Worm (Caenorhabditis elegans) whole organism, L1 larva: ENCODE results near the gene sel-2.

ENCODE experiments used
- C16A3.4 ChIP-seq: fragments of 150-350 bp; optimal IDR thresholded peaks from 2 replicates; lab custom pipeline; 2014; ENCODE audit warnings: missing biosample characterization, missing genetic modification characterization
- Y116A8C.19 ChIP-seq: sonication (generic microtip); optimal IDR thresholded peaks from 2 replicates; lab custom pipeline; 2016; ENCODE audit warnings: missing compliant biosample characterization, missing genetic modification characterization, borderline replicate concordance
- ama-1 ChIP-seq: fragments of 150-350 bp; optimal IDR thresholded peaks from 2 replicates; lab custom pipeline; 2014
- ceh-63 ChIP-seq: fragments of 200-800 bp; sonication (Bioruptor generic); optimal IDR thresholded peaks from 2 replicates; lab custom pipeline; 2018; ENCODE audit warnings: mild to moderate bottlenecking, missing genetic modification characterization, missing compliant biosample characterization
- ceh-8 ChIP-seq: fragments of 200-800 bp; sonication (Bioruptor generic); optimal IDR thresholded peaks from 2 replicates; lab custom pipeline; 2018; ENCODE audit warnings: mild to moderate bottlenecking, missing genetic modification characterization, moderate library complexity, missing compliant biosample characterization
- ceh-88 ChIP-seq: fragments of 200-800 bp; sonication (Bioruptor generic); IDR thresholded peaks from 2 replicates; pipeline ENCODE4 v1.3.6; 2022; ENCODE audit warnings: missing genetic modification characterization, missing compliant biosample characterization
- efl-3 ChIP-seq: fragments of 200-800 bp; sonication (Bioruptor generic); optimal IDR thresholded peaks from 2 replicates; lab custom pipeline; 2018; ENCODE audit warnings: mild to moderate bottlenecking, missing genetic modification characterization, missing compliant biosample characterization
- egl-27 ChIP-seq, 2 experiments: fragments of 150-350 bp in 1 of 2; sonication (generic microtip); optimal IDR thresholded peaks; 3 replicates each; lab custom pipeline; 2017 to 2018; ENCODE audit warnings: missing biosample characterization in 2 of 2, missing genetic modification characterization in 2 of 2, missing genetic modification reagents in 2 of 2
- elt-2 ChIP-seq: sonication (generic microtip); optimal IDR thresholded peaks from 2 replicates; lab custom pipeline; 2016; ENCODE audit warnings: missing genetic modification characterization, mild to moderate bottlenecking, inconsistent platforms, missing compliant biosample characterization, missing genetic modification reagents
- ets-5 ChIP-seq: fragments of 200-800 bp; sonication (Bioruptor generic); IDR thresholded peaks from 2 replicates; pipeline ENCODE4 v1.3.6; 2022; ENCODE audit warnings: missing genetic modification characterization, missing compliant biosample characterization
- fkh-10 ChIP-seq: sonication (generic microtip); optimal IDR thresholded peaks from 2 replicates; lab custom pipeline; 2017; ENCODE audit warnings: missing biosample characterization, missing genetic modification reagents, missing genetic modification characterization
- fkh-4 ChIP-seq: sonication (generic microtip); optimal IDR thresholded peaks from 2 replicates; lab custom pipeline; 2016; ENCODE audit warnings: missing compliant biosample characterization, missing genetic modification characterization, borderline replicate concordance
- hlh-17 ChIP-seq: fragments of 200-800 bp; sonication (Bioruptor generic); optimal IDR thresholded peaks from 2 replicates; lab custom pipeline; 2018; ENCODE audit warnings: missing genetic modification characterization, mild to moderate bottlenecking, missing compliant biosample characterization, moderate library complexity, borderline replicate concordance
- hlh-4 ChIP-seq: sonication (generic microtip); optimal IDR thresholded peaks from 2 replicates; lab custom pipeline; 2016; ENCODE audit warnings: mild to moderate bottlenecking, missing genetic modification characterization, missing compliant biosample characterization
- hpl-2 ChIP-seq: fragments of 150-350 bp; optimal IDR thresholded peaks from 2 replicates; lab custom pipeline; 2014; ENCODE audit warnings: missing biosample characterization, missing genetic modification reagents, missing genetic modification characterization
- irx-1 ChIP-seq: sonication (generic microtip); optimal IDR thresholded peaks from 2 replicates; lab custom pipeline; 2016; ENCODE audit warnings: missing genetic modification characterization, missing compliant biosample characterization
- lin-14 ChIP-seq: fragments of 200-800 bp; sonication (Bioruptor generic); optimal IDR thresholded peaks from 2 replicates; lab custom pipeline; 2018; ENCODE audit warnings: mild to moderate bottlenecking, missing genetic modification characterization, moderate library complexity, missing compliant biosample characterization
- mab-9 ChIP-seq: fragments of 200-800 bp; sonication (Bioruptor generic); IDR thresholded peaks from 2 replicates; pipeline ENCODE4 v1.3.6; 2022; ENCODE audit warnings: missing genetic modification reagents, missing genetic modification characterization, missing compliant biosample characterization
- mdl-1 ChIP-seq, 2 experiments: fragments of 150-350 bp; optimal IDR thresholded peaks; 2 replicates each; lab custom pipeline; 2014 to 2017; ENCODE audit warnings: missing biosample characterization in 2 of 2, missing genetic modification characterization in 2 of 2, inconsistent platforms in 1 of 2
- mep-1 ChIP-seq: fragments of 150-350 bp; optimal IDR thresholded peaks from 2 replicates; lab custom pipeline; 2014; ENCODE audit warnings: missing biosample characterization, missing genetic modification characterization
- nhr-19 ChIP-seq: fragments of 200-800 bp; sonication (Bioruptor generic); conservative IDR thresholded peaks from 2 replicates; pipeline ENCODE4 v1.3.6; 2022; ENCODE audit warnings: missing genetic modification characterization, missing compliant biosample characterization
- nhr-237 ChIP-seq: fragments of 150-350 bp; optimal IDR thresholded peaks from 2 replicates; lab custom pipeline; 2014; ENCODE audit warnings: missing biosample characterization, missing genetic modification characterization
- nhr-85 ChIP-seq: sonication (generic microtip); peaks from one replicate; lab custom pipeline; 2016; ENCODE audit warnings: missing genetic modification characterization, inconsistent platforms, missing compliant biosample characterization
- snu-23 ChIP-seq: sonication (generic microtip); optimal IDR thresholded peaks from 2 replicates; lab custom pipeline; 2016; ENCODE audit warnings: missing genetic modification characterization, missing compliant biosample characterization
- tbx-2 ChIP-seq: sonication (generic microtip); optimal IDR thresholded peaks from 2 replicates; lab custom pipeline; 2016; ENCODE audit warnings: missing genetic modification characterization, missing compliant biosample characterization
- tlp-1 ChIP-seq: fragments of 150-350 bp; optimal IDR thresholded peaks from 2 replicates; lab custom pipeline; 2014; ENCODE audit warnings: missing biosample characterization, missing genetic modification characterization
- unc-98 ChIP-seq: fragments of 200-800 bp; sonication (Bioruptor generic); IDR thresholded peaks from 2 replicates; pipeline ENCODE4 v1.3.6; 2022; ENCODE audit warnings: missing genetic modification characterization, missing compliant biosample characterization
- vab-15 ChIP-seq: sonication (generic microtip); optimal IDR thresholded peaks from 2 replicates; lab custom pipeline; 2017; ENCODE audit warnings: missing genotype, mild to moderate bottlenecking, missing genetic modification characterization, missing compliant biosample characterization
- xbp-1 ChIP-seq: sonication (generic microtip); optimal IDR thresholded peaks from 2 replicates; lab custom pipeline; 2016; ENCODE audit warnings: missing genetic modification characterization, missing compliant biosample characterization
- zag-1 ChIP-seq: fragments of 150-350 bp; optimal IDR thresholded peaks from 2 replicates; lab custom pipeline; 2014; ENCODE audit warnings: missing biosample characterization, missing genetic modification characterization

Gene sel-2

DNA sequence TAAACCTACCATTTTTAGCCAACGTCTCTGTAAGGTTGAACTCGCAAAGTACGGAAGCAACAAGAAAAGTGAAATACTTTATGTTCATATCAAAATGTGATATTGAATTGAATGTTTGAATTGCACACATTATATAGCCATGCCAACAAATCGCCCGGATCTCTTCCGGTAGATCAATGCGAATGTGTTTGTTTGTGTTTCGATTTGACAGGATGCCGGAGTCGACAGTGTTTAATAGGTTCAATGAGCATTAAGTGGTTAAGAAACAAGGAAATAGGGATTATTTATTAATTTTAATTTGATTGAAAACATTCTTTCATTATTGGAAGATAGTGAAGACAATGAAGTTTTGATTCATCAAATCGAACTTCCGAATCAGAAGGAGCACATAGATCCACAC is 34.1 kb upstream of the sel-2 start, which contains the start of gene pqn-29:
TSS of gene pqn-29 (minus strand) at position 101 of the 400 bp plus-strand sequence.
- TF ChIP-seq Y116A8C.19 (tag; lab: Kevin White, UChicago) (no peak), ama-1 (lab: Kevin White, UChicago) (no peak), unc-98 (GFP tag; lab: Robert Waterston, UW) (no peak), tbx-2 (no peak), ceh-88 (no peak), mep-1 (tag; lab: Kevin White, UChicago) (no peak), efl-3 (GFP tag; lab: Kevin White, UChicago) (no peak), mdl-1 (tag; optimal IDR thresholded peaks at IDR 0.05; lab: Kevin White, UChicago) (no peak)

DNA sequence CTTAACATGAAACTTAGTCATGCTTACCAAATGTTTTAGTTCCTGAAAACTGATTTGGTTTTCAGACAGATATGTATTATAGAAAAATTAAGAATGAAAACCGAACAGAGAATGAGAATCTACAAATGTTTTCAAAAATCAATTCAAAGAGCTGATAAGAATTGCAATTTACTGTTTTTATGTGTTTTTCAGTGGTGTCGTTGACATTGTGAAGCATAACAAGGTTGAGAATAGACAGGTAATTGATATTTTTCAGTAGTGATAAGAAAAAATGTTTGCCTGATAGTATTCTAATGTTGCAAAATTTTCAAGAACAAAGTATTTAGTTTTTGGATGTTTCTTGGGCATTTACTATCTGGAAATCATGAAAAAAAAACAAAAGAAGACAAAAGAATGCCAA is 31.1 kb upstream of the sel-2 start, which contains the start of gene pfas-1:
TSS of gene pfas-1 (minus strand) at position 49 of the 400 bp plus-strand sequence.
- TF ChIP-seq tlp-1 (tag; lab: Kevin White, UChicago), result peak; percentile 41
- peak; percentile 21 for TF ChIP-seq elt-2
- TF ChIP-seq zag-1 (tag; lab: Kevin White, UChicago), result no peak

DNA sequence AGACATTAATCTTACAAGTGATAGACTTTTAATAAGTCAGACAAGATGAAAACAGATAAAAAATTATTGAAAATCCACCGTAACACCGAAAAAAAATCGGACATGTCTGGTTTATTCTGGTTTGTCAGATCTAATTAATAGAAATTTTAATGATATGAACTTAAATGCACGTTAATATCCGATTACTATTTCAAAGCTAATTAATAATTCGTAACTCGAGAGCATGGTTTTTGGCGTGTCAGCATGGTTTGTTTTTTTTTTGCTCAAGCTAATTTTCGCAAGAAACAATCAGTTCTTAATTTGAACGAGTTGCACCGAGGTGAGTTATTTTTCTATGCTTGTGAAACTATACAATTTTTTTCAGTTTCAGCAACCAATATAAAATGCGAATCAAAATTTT is 22.8 kb upstream of the sel-2 start, which contains the start of gene clec-153:
TSS of gene clec-153 (plus strand) at position 301 of the 400 bp plus-strand sequence.
- no peak for TF ChIP-seq hpl-2 (GFP tag; lab: Kevin White, UChicago)
- TF ChIP-seq efl-3 (GFP tag; lab: Kevin White, UChicago), result no peak

DNA sequence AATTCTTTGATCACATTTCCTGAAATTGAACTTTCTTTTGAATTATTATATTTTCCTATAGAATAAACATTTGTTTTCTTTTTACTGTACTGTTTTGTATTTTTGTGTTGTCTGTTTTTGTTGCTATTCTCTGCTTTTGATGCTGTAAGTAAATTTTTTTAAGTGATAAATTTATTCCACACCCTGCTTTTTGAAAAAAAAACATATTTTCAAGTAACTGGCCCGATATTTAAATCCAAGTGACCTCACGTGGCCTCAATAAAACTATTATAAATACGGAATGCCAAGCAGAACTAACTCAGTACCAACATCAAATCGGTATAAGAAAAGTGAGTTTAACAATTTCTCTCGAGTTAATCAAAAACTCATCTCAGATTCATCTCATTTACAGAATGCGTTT is 16.0 kb upstream of the sel-2 start, which contains the start of gene clec-151:
TSS of gene clec-151 (plus strand) at position 301 of the 400 bp plus-strand sequence.
- no peak for TF ChIP-seq nhr-85 (tag; lab: Kevin White, UChicago)
- TF ChIP-seq nhr-237 (tag; lab: Kevin White, UChicago), result no peak
- no peak for TF ChIP-seq ceh-8 (GFP tag; lab: Kevin White, UChicago)
- no peak for TF ChIP-seq nhr-19 (GFP tag; lab: Robert Waterston, UW)
- no peak for TF ChIP-seq egl-27 (tag; optimal IDR thresholded peaks at IDR 0.05; lab: Kevin White, UChicago)
- no peak for TF ChIP-seq irx-1
- TF ChIP-seq ets-5 (GFP tag; lab: Robert Waterston, UW), result no peak
- no peak for TF ChIP-seq vab-15 (tag; lab: Kevin White, UChicago)
- TF ChIP-seq ceh-63, result no peak
- no peak for TF ChIP-seq snu-23
- no peak for TF ChIP-seq fkh-4 (tag; lab: Kevin White, UChicago)
- TF ChIP-seq C16A3.4 (tag; lab: Kevin White, UChicago), result no peak
- no peak for TF ChIP-seq hlh-4
- TF ChIP-seq fkh-10 (GFP tag; lab: Kevin White, UChicago), result no peak
- TF ChIP-seq xbp-1, result no peak
- no peak for TF ChIP-seq hlh-17

DNA sequence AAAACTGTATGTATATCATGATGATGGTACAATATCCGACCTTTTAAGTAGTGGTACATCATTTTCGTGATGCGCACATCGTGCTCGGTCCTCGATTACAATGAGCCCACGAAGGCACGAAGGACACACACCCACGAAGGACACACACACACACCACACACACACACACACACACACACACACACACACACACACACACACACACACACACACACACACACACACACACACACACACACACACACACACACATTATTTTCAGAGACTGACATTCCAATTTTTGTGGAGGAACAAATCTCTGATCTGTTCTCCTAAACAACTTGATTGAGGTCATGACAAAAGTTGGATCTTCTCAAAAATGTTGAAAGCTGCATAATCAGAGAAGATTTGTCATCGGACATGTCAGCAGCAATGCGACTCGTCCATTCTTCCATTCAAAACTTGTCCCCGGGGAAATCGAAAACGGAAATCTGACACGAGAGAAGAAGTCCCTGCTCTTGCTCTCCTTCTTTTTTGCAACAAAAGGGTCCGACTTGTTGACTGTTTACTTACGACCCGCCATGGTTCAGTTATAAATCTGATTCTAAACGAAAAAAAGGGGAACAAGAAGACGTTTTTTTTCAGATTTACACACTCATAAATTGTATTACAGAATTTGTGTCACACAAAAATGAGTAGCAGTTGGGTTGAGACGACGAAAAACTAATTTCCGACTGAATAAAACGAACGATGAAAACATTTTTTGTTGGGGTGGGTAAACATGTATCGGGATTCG is 14.2 kb upstream of the sel-2 start:
- peak; percentile 78 for TF ChIP-seq fkh-10 (GFP tag; lab: Kevin White, UChicago)
- peak; percentile 62 for TF ChIP-seq lin-14
- no peak for TF ChIP-seq ama-1 (lab: Kevin White, UChicago)
- peak; percentile 49; the same call in 1 of the 2 replicates for TF ChIP-seq mab-9 (GFP tag; lab: Robert Waterston, UW)
